Worm (Caenorhabditis elegans): ENCODE data around the gene F47D12.6.

- TF ChIP-seq skn-1 (tag; optimal IDR thresholded peaks at IDR 0.05), result no peak
- TF ChIP-seq nhr-11 (tag; optimal IDR thresholded peaks at IDR 0.05), result no peak
- no peak for TF ChIP-seq ceh-82 (tag; optimal IDR thresholded peaks at IDR 0.05)
- TF ChIP-seq sea-2 (GFP tag; optimal IDR thresholded peaks at IDR 0.05), result no peak
- TF ChIP-seq eor-1 (tag; optimal IDR thresholded peaks at IDR 0.05), result no peak
- TF ChIP-seq lin-39 (tag; optimal IDR thresholded peaks at IDR 0.05), result no peak
- no peak for TF ChIP-seq jun-1 (tag; optimal IDR thresholded peaks at IDR 0.05)
- no peak for TF ChIP-seq lin-15B (tag; optimal IDR thresholded peaks at IDR 0.05)
- TF ChIP-seq mml-1 (tag; optimal IDR thresholded peaks at IDR 0.05), result no peak
- TF ChIP-seq nhr-25 (tag; optimal IDR thresholded peaks at IDR 0.05), result no peak
- no peak for TF ChIP-seq ama-1 (optimal IDR thresholded peaks at IDR 0.05)
- TF ChIP-seq daf-12 (tag; optimal IDR thresholded peaks at IDR 0.05), result no peak
- no peak for TF ChIP-seq pqm-1 (tag; optimal IDR thresholded peaks at IDR 0.05)
Observed at ce11 chrIII:6331211-6331782, 44.2 kb upstream of the F47D12.6 start, which contains the start of gene C56G2.4.
